Worm (Caenorhabditis elegans): Measurements from ENCODE around the gene C26B2.2.

The C26B2.2 gene

DNA sequence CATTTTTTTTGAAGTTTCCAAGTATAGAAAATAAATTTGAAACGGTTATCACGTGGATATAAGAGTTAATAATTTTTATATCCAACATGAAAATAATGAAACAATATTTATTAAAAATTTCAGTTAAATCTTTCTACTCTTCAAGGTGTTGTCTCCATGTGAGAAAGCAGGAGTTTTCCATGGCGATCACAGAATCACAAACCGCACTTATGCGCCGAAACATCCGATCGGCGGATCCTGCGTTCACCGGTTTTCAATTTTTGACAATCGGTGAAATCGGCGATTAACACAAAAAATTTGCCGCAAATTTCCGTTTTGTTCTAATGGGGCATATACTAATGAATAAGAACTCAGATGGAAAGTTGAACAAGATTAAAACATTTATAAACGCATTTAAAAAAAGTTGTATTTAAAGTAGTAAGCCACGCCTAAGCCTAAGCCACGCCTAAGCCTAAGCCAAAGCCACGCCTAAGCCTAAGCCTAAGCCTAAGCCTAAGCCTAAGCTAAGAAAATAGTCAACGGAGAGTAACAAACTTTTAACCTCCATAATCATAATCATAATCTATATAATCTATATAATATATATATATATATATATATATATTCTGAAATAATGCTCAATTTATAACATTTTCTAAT is at the start of gene C26B2.2:
TSS of gene C26B2.2 (minus strand) at position 88 of the 639 bp plus-strand sequence.
- TF ChIP-seq dao-5 (tag; optimal IDR thresholded peaks at IDR 0.05) (no peak), him-1 (tag; optimal IDR thresholded peaks at IDR 0.05) (no peak), W03F9.2 (tag; optimal IDR thresholded peaks at IDR 0.05) (no peak)

DNA sequence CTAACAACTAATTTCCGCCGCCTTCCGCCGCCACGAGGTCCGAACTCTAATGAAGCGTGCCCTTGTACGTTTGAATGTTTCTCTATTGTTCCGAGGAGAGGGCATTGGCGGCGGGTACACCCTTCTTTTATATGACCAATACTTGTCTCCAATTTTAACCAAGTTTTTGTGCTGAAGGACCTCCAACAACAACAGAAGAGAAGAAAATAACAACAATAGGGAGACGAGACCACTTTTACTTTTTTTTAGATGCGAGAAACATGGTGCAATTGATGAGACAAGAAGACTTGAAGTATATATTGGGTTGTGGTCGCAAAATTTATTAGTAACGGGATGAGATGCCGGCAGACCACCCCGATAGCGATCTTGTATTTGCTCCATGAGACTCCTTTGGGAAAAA is 49.0 kb upstream of the C26B2.2 start:
- TF ChIP-seq dao-5 (tag; optimal IDR thresholded peaks at IDR 0.05) (no peak), W03F9.2 (tag; optimal IDR thresholded peaks at IDR 0.05) (no peak), him-1 (tag; optimal IDR thresholded peaks at IDR 0.05) (no peak)

DNA sequence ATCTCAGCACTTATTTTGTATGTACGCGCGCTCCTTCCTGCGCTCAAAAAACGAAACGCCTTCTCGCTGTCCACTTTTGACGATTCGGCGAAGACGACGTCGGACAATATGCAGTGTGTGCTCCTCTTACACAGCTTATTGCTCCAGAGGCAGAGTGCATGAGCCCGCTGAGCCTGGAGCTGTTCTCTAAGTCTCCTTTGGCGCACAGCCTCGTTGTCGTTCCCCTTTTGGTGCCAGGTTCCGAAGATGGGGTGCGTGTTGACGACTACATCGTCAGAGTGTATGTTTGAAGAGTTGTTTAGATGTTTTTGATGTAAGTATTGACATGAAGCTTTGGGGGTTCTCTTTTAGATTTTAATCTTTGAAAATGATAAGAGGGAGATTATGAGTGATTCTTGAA is 48.4 kb upstream of the C26B2.2 start:
- no peak for TF ChIP-seq dao-5 (tag; optimal IDR thresholded peaks at IDR 0.05)
- no peak for TF ChIP-seq him-1 (tag; optimal IDR thresholded peaks at IDR 0.05)
- TF ChIP-seq W03F9.2 (tag; optimal IDR thresholded peaks at IDR 0.05) = no peak

DNA sequence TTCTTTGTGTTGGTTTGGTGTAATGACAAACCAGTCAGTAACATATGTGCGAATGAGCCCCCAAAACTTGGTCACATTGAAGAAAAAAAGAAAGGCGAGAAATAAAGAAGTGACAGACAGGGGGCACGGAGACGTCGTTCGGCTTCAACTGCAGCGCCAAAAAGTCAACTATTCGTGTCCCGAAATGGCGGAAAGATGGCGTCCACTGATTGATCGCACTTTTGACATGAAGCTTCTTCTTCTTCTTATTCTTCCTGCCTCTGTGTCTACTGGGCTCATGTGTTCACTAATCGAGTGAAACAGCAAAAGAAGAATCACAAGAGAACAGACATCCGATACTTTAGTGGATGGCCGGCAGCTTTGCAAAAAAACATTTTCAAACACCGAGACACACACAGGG is 47.2 kb upstream of the C26B2.2 start:
- no peak for TF ChIP-seq dao-5 (tag; optimal IDR thresholded peaks at IDR 0.05)
- no peak for TF ChIP-seq W03F9.2 (tag; optimal IDR thresholded peaks at IDR 0.05)
- no peak for TF ChIP-seq him-1 (tag; optimal IDR thresholded peaks at IDR 0.05)

DNA sequence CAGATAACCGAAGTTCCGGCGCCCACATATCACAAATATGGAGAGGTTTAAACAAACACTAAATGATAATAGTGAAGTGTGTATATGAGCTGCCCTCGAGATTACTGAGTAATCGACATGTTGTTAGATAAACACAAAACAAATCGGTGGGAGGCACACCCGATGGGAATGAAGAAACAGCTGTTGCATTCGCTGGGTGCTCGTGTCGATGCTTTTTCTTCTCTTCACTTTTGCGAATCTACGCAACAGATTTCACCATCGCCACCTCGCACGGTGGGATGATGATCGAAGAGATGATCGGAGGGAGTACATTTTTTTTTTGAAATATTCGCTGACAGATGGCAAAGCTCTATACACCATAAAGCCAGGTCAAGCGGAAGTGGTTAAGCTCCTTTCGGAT is 46.4 kb upstream of the C26B2.2 start:
- TF ChIP-seq W03F9.2 (tag; optimal IDR thresholded peaks at IDR 0.05) (no peak), dao-5 (tag; optimal IDR thresholded peaks at IDR 0.05) (no peak), him-1 (tag; optimal IDR thresholded peaks at IDR 0.05) (no peak)

DNA sequence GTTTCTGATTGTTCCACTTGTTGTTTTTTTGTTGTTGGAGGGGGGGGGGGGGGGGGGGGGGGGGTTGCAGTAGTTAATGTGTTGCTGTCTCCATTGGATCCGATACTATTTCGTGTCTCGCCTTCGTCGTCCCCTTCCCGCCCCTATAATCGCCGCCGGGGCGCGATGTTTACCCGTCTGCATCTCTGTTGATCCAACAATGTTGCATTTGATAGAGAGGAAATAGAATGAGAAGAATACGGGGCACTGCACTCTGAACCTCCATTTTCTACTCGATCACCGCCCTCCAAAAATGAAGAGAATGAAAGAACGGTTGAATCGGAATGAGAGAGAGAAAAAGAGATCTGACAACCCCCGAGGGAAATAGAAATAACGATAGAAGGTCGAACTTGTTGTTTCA is 45.8 kb upstream of the C26B2.2 start:
- TF ChIP-seq dao-5 (tag; optimal IDR thresholded peaks at IDR 0.05) (no peak), W03F9.2 (tag; optimal IDR thresholded peaks at IDR 0.05) (no peak), him-1 (tag; optimal IDR thresholded peaks at IDR 0.05) (no peak)

DNA sequence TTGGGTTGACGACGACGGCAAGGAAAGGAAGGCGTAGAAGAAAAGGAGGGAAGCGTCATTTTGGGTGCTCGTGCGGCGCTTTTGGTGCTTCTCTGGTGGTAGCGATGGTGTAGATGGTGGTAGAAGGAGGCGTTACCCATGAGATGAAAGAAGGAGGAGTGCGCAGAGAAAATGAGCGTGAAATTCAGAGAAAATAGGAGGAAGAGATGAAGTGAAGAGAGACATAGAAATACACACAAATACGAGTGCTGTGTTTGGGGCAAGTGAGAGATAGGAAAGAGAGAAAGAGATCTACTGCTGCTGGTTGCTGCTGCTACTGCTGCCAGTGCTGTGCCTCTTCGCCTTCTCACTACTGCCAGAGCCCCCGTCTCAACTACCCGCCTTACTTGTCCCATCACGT is 44.7 kb upstream of the C26B2.2 start:
- TF ChIP-seq him-1 (tag; optimal IDR thresholded peaks at IDR 0.05) = peak; percentile 69
- TF ChIP-seq W03F9.2 (tag; optimal IDR thresholded peaks at IDR 0.05) = no peak
- no peak for TF ChIP-seq dao-5 (tag; optimal IDR thresholded peaks at IDR 0.05)

DNA sequence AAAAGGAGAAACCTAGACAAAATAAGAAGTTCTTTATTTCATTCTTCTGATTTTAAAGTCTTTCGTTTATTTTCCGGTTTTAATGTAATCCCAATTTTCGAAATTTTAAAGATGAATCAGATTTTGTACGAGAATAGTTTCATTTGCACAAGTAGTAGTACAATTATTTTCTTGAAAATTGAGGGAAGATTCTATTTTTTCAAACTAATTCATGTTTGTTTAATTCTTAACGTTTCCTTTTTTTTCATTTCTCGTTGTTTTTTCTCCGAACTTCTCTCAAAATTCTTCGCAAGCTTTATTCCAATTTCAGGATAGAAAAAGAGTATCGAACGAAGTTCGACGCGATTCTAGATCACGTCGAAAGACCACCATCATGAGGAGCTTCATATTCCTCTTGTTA is 40.4 kb upstream of the C26B2.2 start, which contains the start of gene sax-7:
TSS of gene sax-7 (plus strand) at position 301 of the 400 bp plus-strand sequence.
- TF ChIP-seq him-1 (tag; optimal IDR thresholded peaks at IDR 0.05) (no peak), W03F9.2 (tag; optimal IDR thresholded peaks at IDR 0.05) (no peak), dao-5 (tag; optimal IDR thresholded peaks at IDR 0.05) (no peak)

DNA sequence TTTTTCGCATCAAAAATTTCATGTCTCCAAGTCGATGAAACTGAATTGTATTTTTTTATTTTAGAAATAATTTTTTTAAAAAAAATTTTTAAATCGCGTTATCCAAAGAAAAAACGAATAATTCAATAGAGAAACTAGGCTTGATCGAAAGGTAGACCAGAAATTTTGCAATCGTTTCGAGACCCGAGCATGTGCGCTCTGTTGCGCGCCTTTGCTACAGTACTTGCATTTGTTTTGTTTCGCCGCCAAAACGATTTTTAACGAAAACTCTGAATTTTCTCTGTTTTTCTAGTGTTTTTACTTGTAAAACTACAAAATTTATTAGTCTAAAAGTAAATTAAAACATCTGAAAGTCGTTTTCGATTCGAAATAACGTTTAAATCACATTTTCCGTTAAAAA is 39.3 kb upstream of the C26B2.2 start:
- TF ChIP-seq dao-5 (tag; optimal IDR thresholded peaks at IDR 0.05) (no peak), W03F9.2 (tag; optimal IDR thresholded peaks at IDR 0.05) (no peak), him-1 (tag; optimal IDR thresholded peaks at IDR 0.05) (no peak)

DNA sequence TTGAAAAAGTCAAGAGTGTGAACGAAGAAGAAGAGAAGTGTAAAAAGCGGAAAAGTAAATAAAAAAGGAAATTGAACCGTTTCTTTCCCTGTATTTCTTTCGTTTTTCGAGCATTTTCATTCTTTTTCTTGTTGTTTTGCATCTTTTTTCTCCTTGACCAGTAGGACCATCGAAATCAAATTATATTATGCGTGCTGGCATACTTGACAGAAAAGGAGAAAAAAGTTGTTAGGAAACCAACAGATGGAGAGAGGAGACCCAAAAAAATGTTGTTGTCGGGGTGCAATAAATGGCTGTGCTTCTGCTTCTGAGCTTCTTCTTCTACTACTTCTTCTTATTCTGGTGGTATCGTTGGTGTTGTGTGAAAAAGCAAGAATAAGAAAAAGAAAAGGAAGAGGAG is 32.0 kb upstream of the C26B2.2 start:
- TF ChIP-seq W03F9.2 (tag; optimal IDR thresholded peaks at IDR 0.05) (no peak), him-1 (tag; optimal IDR thresholded peaks at IDR 0.05) (no peak), dao-5 (tag; optimal IDR thresholded peaks at IDR 0.05) (no peak)

DNA sequence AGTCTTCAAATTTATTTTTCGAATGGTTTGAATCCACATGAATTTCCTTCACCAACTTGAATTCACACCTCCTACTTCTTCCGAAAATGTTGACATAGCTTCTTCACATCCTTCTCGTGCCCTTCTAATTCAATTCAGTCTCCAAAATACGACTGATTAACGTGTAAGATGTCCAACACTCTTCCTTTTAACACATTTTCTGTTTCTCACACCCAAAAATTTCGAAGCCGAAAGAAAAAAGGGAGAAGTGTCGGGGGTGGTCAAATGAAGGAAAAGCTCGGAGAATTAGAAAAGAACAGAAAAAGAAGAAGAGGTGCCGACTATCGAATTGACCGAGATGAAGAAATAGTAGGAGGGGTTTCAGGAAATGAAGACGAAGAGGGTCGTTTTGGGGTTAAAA is 30.8 kb upstream of the C26B2.2 start:
- TF ChIP-seq W03F9.2 (tag; optimal IDR thresholded peaks at IDR 0.05) (no peak), him-1 (tag; optimal IDR thresholded peaks at IDR 0.05) (no peak), dao-5 (tag; optimal IDR thresholded peaks at IDR 0.05) (no peak)

DNA sequence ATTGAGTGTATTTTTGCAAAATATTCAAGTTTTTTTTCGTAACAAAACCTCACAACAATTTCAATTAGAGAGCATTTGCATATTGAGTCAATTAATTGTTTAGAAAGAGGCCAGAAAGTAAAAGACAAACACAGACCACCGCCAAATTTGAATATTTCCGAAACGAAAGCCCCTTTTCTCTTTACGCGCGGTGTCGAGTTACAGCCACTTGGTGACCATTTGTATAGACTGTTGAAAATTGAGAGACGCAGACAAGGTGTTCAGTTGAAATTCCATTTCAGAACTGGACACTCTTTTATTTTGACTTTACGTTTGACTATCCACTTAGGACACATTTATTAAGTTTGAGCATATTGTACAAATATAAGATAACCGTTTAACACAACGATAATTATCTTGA is 26.2 kb upstream of the C26B2.2 start:
- TF ChIP-seq W03F9.2 (tag; optimal IDR thresholded peaks at IDR 0.05) = no peak

DNA sequence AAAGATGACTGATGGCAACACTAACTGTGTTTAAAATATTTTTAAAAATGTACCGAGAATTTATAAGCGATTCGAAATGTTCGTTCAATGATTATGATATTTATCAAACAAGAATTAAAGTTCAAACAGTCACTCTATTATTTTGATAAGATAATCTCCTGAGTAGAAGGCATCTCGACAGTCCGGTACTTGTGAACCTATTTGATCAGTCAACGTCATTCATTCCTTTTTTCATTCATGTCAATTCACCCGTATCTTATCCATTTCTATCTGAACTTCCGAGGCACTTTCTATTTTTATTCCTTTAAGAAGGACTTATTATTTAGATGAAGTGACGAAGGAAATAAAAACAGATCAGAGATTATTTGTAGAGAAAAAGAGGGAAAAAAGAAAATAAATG is 22.7 kb upstream of the C26B2.2 start, which contains the start of gene nhr-258:
TSS of gene nhr-258 (plus strand) at position 365 of the 400 bp plus-strand sequence.
- no peak for TF ChIP-seq W03F9.2 (tag; optimal IDR thresholded peaks at IDR 0.05)
- TF ChIP-seq him-1 (tag; optimal IDR thresholded peaks at IDR 0.05) = no peak
- no peak for TF ChIP-seq dao-5 (tag; optimal IDR thresholded peaks at IDR 0.05)

DNA sequence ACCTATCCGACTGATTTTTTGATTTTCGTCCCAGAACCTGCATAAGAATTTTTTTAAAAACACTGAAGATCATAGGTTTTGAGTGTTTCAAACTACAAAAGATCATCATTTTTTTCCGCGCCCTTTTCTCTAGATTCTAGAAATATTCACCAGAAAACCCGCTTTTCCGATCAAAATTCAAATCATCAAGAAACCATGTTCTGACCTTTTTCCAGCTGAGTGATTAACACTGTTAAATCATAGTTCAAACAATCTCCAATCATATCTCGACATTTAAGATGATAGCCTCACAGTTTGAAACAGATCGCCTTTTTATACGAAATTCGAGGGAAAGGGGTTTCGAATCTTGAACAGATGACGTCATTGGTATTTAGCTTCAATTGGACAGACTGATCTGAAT is 21.8 kb upstream of the C26B2.2 start:
- no peak for TF ChIP-seq him-1 (tag; optimal IDR thresholded peaks at IDR 0.05)
- no peak for TF ChIP-seq W03F9.2 (tag; optimal IDR thresholded peaks at IDR 0.05)
- no peak for TF ChIP-seq dao-5 (tag; optimal IDR thresholded peaks at IDR 0.05)

DNA sequence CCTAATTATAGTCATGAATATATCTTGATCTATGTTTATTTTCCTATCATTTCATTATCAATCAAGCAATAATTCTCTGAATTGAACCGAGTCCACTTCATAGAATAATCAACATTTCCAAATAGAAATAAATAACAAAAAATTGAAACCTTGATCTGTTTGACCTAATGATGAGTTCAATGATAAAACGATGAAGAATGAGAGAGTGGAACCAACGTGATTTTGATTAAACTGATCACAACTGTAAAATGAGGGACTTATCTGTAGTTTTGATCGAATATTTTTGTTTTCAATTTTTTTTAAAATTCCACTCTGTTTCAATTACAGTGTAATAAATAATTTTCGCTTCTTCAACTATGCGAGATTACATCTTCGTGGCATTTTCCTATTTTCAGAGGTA is 21.0 kb upstream of the C26B2.2 start:
- TF ChIP-seq W03F9.2 (tag; optimal IDR thresholded peaks at IDR 0.05) = no peak

All from whole organism, L4/young adult.